Worm (Caenorhabditis elegans) whole organism, L1 larva: ENCODE data around the gene Y73B6BL.47.

Source experiments
- C16A3.4 ChIP-seq: fragments of 150-350 bp; optimal IDR thresholded peaks from 2 replicates; lab custom pipeline; 2014; ENCODE audit warnings: missing biosample characterization, missing genetic modification characterization
- aha-1 ChIP-seq: fragments of 150-350 bp; optimal IDR thresholded peaks from 2 replicates; lab custom pipeline; 2014; ENCODE audit warnings: missing biosample characterization, missing genetic modification characterization
- ama-1 ChIP-seq: fragments of 150-350 bp; optimal IDR thresholded peaks from 2 replicates; lab custom pipeline; 2014
- ceh-63 ChIP-seq: fragments of 200-800 bp; sonication (Bioruptor generic); optimal IDR thresholded peaks from 2 replicates; lab custom pipeline; 2018; ENCODE audit warnings: mild to moderate bottlenecking, missing genetic modification characterization, missing compliant biosample characterization
- ceh-82 ChIP-seq, 3 experiments: fragments of 150-350 bp in 1 of 3; sonication (generic microtip) in 2 of 3; optimal IDR thresholded peaks; 2 replicates each; lab custom pipeline; 2014 to 2017; ENCODE audit warnings: missing biosample characterization in 3 of 3, missing genetic modification characterization in 3 of 3
- dpl-1 ChIP-seq, 3 experiments: fragments of 150-350 bp in 2 of 3; sonication (generic microtip) in 1 of 3; optimal IDR thresholded peaks; 2 replicates each; lab custom pipeline; 2014 to 2017; ENCODE audit warnings: missing biosample characterization in 3 of 3, missing genetic modification characterization in 3 of 3, missing genetic modification reagents in 3 of 3
- efl-1 ChIP-seq, 4 experiments: fragments of 150-350 bp; optimal IDR thresholded peaks in 3 of 4; peaks in 1 of 4; 1 replicate in 1 of 4; 2 replicates in 3 of 4; lab custom pipeline; 2014; ENCODE audit warnings: missing biosample characterization in 2 of 4, missing genetic modification characterization in 2 of 4, missing genetic modification reagents in 2 of 4
- egl-13 ChIP-seq: sonication (generic microtip); optimal IDR thresholded peaks from 2 replicates; lab custom pipeline; 2016; ENCODE audit warnings: missing genotype, missing genetic modification reagents, missing genetic modification characterization, missing compliant biosample characterization
- ets-5 ChIP-seq: fragments of 200-800 bp; sonication (Bioruptor generic); IDR thresholded peaks from 2 replicates; pipeline ENCODE4 v1.3.6; 2022; ENCODE audit warnings: missing genetic modification characterization, missing compliant biosample characterization
- fkh-10 ChIP-seq: sonication (generic microtip); optimal IDR thresholded peaks from 2 replicates; lab custom pipeline; 2017; ENCODE audit warnings: missing biosample characterization, missing genetic modification reagents, missing genetic modification characterization
- fkh-4 ChIP-seq: sonication (generic microtip); optimal IDR thresholded peaks from 2 replicates; lab custom pipeline; 2016; ENCODE audit warnings: missing compliant biosample characterization, missing genetic modification characterization, borderline replicate concordance
- fkh-8 ChIP-seq: sonication (generic microtip); optimal IDR thresholded peaks from 2 replicates; lab custom pipeline; 2016; ENCODE audit warnings: mild to moderate bottlenecking, missing genetic modification characterization, missing compliant biosample characterization
- grh-1 ChIP-seq: fragments of 200-800 bp; sonication (Bioruptor generic); IDR thresholded peaks from 2 replicates; pipeline ENCODE4 v1.3.6; 2022; ENCODE audit warnings: missing genetic modification reagents, missing genetic modification characterization, missing compliant biosample characterization
- hlh-4 ChIP-seq: sonication (generic microtip); optimal IDR thresholded peaks from 2 replicates; lab custom pipeline; 2016; ENCODE audit warnings: mild to moderate bottlenecking, missing genetic modification characterization, missing compliant biosample characterization
- jun-1 ChIP-seq: fragments of 150-350 bp; optimal IDR thresholded peaks from 2 replicates; lab custom pipeline; 2014; ENCODE audit warnings: missing biosample characterization, missing genetic modification reagents, missing genetic modification characterization
- lin-13 ChIP-seq: fragments of 150-350 bp; optimal IDR thresholded peaks from 2 replicates; lab custom pipeline; 2014; ENCODE audit warnings: missing biosample characterization, missing genetic modification reagents, missing genetic modification characterization
- lin-14 ChIP-seq: fragments of 200-800 bp; sonication (Bioruptor generic); optimal IDR thresholded peaks from 2 replicates; lab custom pipeline; 2018; ENCODE audit warnings: mild to moderate bottlenecking, missing genetic modification characterization, moderate library complexity, missing compliant biosample characterization
- lin-15B ChIP-seq: fragments of 150-350 bp; sonication (generic microtip); optimal IDR thresholded peaks from 3 replicates; lab custom pipeline; 2014; ENCODE audit warnings: missing biosample characterization, missing genetic modification characterization
- lin-35 ChIP-seq, 2 experiments: fragments of 150-350 bp; optimal IDR thresholded peaks; 2 replicates each; lab custom pipeline; 2014; ENCODE audit warnings: missing biosample characterization in 2 of 2, missing genetic modification characterization in 2 of 2, missing genetic modification reagents in 2 of 2
- mab-9 ChIP-seq: fragments of 200-800 bp; sonication (Bioruptor generic); IDR thresholded peaks from 2 replicates; pipeline ENCODE4 v1.3.6; 2022; ENCODE audit warnings: missing genetic modification reagents, missing genetic modification characterization, missing compliant biosample characterization
- mef-2 ChIP-seq: fragments of 150-350 bp; optimal IDR thresholded peaks from 2 replicates; lab custom pipeline; 2014; ENCODE audit warnings: missing biosample characterization, missing genetic modification characterization
- mep-1 ChIP-seq: fragments of 150-350 bp; optimal IDR thresholded peaks from 2 replicates; lab custom pipeline; 2014; ENCODE audit warnings: missing biosample characterization, missing genetic modification characterization
- nhr-12 ChIP-seq: sonication (generic microtip); optimal IDR thresholded peaks from 2 replicates; lab custom pipeline; 2017; ENCODE audit warnings: missing biosample characterization, missing genetic modification characterization
- nhr-19 ChIP-seq: fragments of 200-800 bp; sonication (Bioruptor generic); conservative IDR thresholded peaks from 2 replicates; pipeline ENCODE4 v1.3.6; 2022; ENCODE audit warnings: missing genetic modification characterization, missing compliant biosample characterization
- nhr-20 ChIP-seq: sonication (generic microtip); optimal IDR thresholded peaks from 2 replicates; lab custom pipeline; 2016; ENCODE audit warnings: mild to moderate bottlenecking, missing genetic modification characterization, missing compliant biosample characterization
- nhr-47 ChIP-seq: sonication (generic microtip); optimal IDR thresholded peaks from 2 replicates; lab custom pipeline; 2016; ENCODE audit warnings: mild to moderate bottlenecking, missing genetic modification characterization, moderate library complexity, missing compliant biosample characterization
- nhr-71 ChIP-seq: sonication (generic microtip); optimal IDR thresholded peaks from 2 replicates; lab custom pipeline; 2016; ENCODE audit warnings: mild to moderate bottlenecking, missing genetic modification characterization, moderate library complexity, missing compliant biosample characterization
- nhr-84 ChIP-seq: sonication (generic microtip); optimal IDR thresholded peaks from 2 replicates; lab custom pipeline; 2017; ENCODE audit warnings: missing biosample characterization, missing genetic modification characterization
- nhr-85 ChIP-seq: sonication (generic microtip); peaks from one replicate; lab custom pipeline; 2016; ENCODE audit warnings: missing genetic modification characterization, inconsistent platforms, missing compliant biosample characterization
- pag-3 ChIP-seq: sonication (generic microtip); optimal IDR thresholded peaks from 2 replicates; lab custom pipeline; 2017; ENCODE audit warnings: missing genetic modification characterization, mild to moderate bottlenecking, missing compliant biosample characterization, antibody characterized with exemption, borderline replicate concordance; ENCODE audit not compliant: insufficient read depth
- tlp-1 ChIP-seq: fragments of 150-350 bp; optimal IDR thresholded peaks from 2 replicates; lab custom pipeline; 2014; ENCODE audit warnings: missing biosample characterization, missing genetic modification characterization
- unc-30 ChIP-seq: sonication (generic microtip); optimal IDR thresholded peaks from 2 replicates; lab custom pipeline; 2017; ENCODE audit warnings: missing biosample characterization, missing genetic modification characterization
- unc-86 ChIP-seq: sonication (generic microtip); optimal IDR thresholded peaks from 2 replicates; lab custom pipeline; 2016; ENCODE audit warnings: missing genetic modification characterization, missing compliant biosample characterization
- ztf-11 ChIP-seq, 2 experiments: sonication (generic microtip); optimal IDR thresholded peaks; 2 replicates each; lab custom pipeline; 2016 to 2017; ENCODE audit warnings: missing genetic modification characterization in 2 of 2, missing biosample characterization in 1 of 2, missing compliant biosample characterization in 1 of 2
- ztf-4 ChIP-seq: fragments of 150-350 bp; optimal IDR thresholded peaks from 2 replicates; lab custom pipeline; 2014; ENCODE audit warnings: missing biosample characterization, missing genetic modification characterization

Y73B6BL.47 gene

ce11 chrIV:6323654-6324224 lies 38.0 kb upstream of the Y73B6BL.47 start, which contains the start of gene sqd-1 (continued):
- TF ChIP-seq ztf-11 (tag; optimal IDR thresholded peaks at IDR 0.05; lab: Kevin White, UChicago) (peak in 1 of 2 experiments; percentile 97), dpl-1 (GFP tag; optimal IDR thresholded peaks at IDR 0.05; lab: Kevin White, UChicago) (peak; percentile 86 to 88 (median 88)), unc-30 (tag; lab: Kevin White, UChicago) (no peak), fkh-4 (tag; lab: Kevin White, UChicago) (peak; percentile 61), egl-13 (tag; lab: Kevin White, UChicago) (peak; percentile 96), fkh-10 (peak; percentile 80), tlp-1 (tag; lab: Kevin White, UChicago) (no peak), unc-86 (peak; percentile 97), ets-5 (GFP tag; lab: Robert Waterston, UW) (0 out of 2 replicates have a peak, but pooled peaks have one; percentile 13), lin-13 (GFP tag; lab: Kevin White, UChicago) (peak; percentile 95), hlh-4 (tag; lab: Kevin White, UChicago) (no peak), lin-14 (GFP tag; lab: Kevin White, UChicago) (peak; percentile 95), nhr-71 (tag; lab: Kevin White, UChicago) (peak; percentile 99)
- TF ChIP-seq, all 84 proteins: peak for 72

ce11 chrIV:6325772-6326171 lies 36.0 kb upstream of the Y73B6BL.47 start:
- TF ChIP-seq aha-1 (no peak), nhr-84 (tag; lab: Kevin White, UChicago) (no peak), ceh-63 (GFP tag; lab: Kevin White, UChicago) (no peak), fkh-8 (tag; lab: Kevin White, UChicago) (no peak), mef-2 (tag; lab: Kevin White, UChicago) (no peak), ets-5 (GFP tag; lab: Robert Waterston, UW) (no peak), nhr-20 (tag; lab: Kevin White, UChicago) (no peak), mep-1 (no peak), lin-15B (tag; lab: Kevin White, UChicago) (no peak), ztf-11 (tag; optimal IDR thresholded peaks at IDR 0.05; lab: Kevin White, UChicago) (no peak), jun-1 (no peak), C16A3.4 (no peak), mab-9 (GFP tag; lab: Robert Waterston, UW) (no peak), ztf-4 (no peak), nhr-47 (tag; lab: Kevin White, UChicago) (no peak), nhr-19 (GFP tag; lab: Robert Waterston, UW) (no peak), nhr-12 (tag; lab: Kevin White, UChicago) (no peak), lin-35 (GFP tag; optimal IDR thresholded peaks at IDR 0.05; lab: Kevin White, UChicago) (no peak)
- TF ChIP-seq, all 84 proteins: peak for 0

- TF ChIP-seq jun-1 (no peak), pag-3 (tag; lab: Kevin White, UChicago) (no peak), ama-1 (lab: Kevin White, UChicago) (no peak), grh-1 (GFP tag; lab: Robert Waterston, UW) (no peak), nhr-85 (tag; lab: Kevin White, UChicago) (peak; percentile 51), ceh-82 (tag; optimal IDR thresholded peaks at IDR 0.05; lab: Kevin White, UChicago) (no peak), efl-1 (optimal IDR thresholded peaks at IDR 0.05; lab: Kevin White, UChicago) (no peak), efl-1 (GFP tag; optimal IDR thresholded peaks at IDR 0.05 in 1 of 2; lab: Kevin White, UChicago) (peak in 1 of 2 experiments; percentile 54)
Observed at ce11 chrIV:6326448-6326847, 35.3 kb upstream of the Y73B6BL.47 start, which contains the start of gene lsm-8. Gene lsm-8, plus strand, starts transcription at chrIV:6326526.
